Worm (Caenorhabditis elegans) whole organism, L4 larva: ENCODE results near the gene clec-138.

Source experiments
- R02D3.7 ChIP-seq: fragments of 150-350 bp; sonication (generic microtip); optimal IDR thresholded peaks from 3 replicates; lab custom pipeline; 2014; ENCODE audit warnings: missing biosample characterization, missing genetic modification characterization
- Y75B8A.6 ChIP-seq: fragments of 200-800 bp; sonication (Bioruptor generic); IDR thresholded peaks from 2 replicates; pipeline ENCODE4 v1.3.6; 2022; ENCODE audit warnings: missing genetic modification reagents, missing genetic modification characterization, missing compliant biosample characterization
- aha-1 ChIP-seq: fragments of 150-350 bp; peaks from one replicate; lab custom pipeline; 2014; ENCODE audit warnings: missing biosample characterization, missing genetic modification characterization
- ama-1 ChIP-seq: fragments of 150-350 bp; optimal IDR thresholded peaks from 2 replicates; lab custom pipeline; 2014; ENCODE audit warnings: inconsistent platforms, mixed read lengths
- ceh-20 ChIP-seq: fragments of 200-800 bp; sonication (Bioruptor generic); IDR thresholded peaks from 2 replicates; pipeline ENCODE4 v1.3.6; 2022; ENCODE audit warnings: missing genetic modification reagents, missing genetic modification characterization, missing compliant biosample characterization
- ceh-32 ChIP-seq: sonication (generic microtip); optimal IDR thresholded peaks from 2 replicates; lab custom pipeline; 2016; ENCODE audit warnings: mild to moderate bottlenecking, missing genetic modification characterization, missing compliant biosample characterization; ENCODE audit not compliant: poor library complexity
- ces-1 ChIP-seq: fragments of 150-350 bp; sonication (generic microtip); optimal IDR thresholded peaks from 4 replicates; lab custom pipeline; 2014; ENCODE audit warnings: missing biosample characterization, missing genetic modification reagents, missing genetic modification characterization
- cey-2 ChIP-seq: sonication (generic microtip); optimal IDR thresholded peaks from 3 replicates; lab custom pipeline; 2017; ENCODE audit warnings: missing genetic modification characterization, mild to moderate bottlenecking, missing compliant biosample characterization, antibody characterized with exemption, borderline replicate concordance; ENCODE audit not compliant: insufficient read depth
- ctbp-1 ChIP-seq: fragments of 200-800 bp; sonication (Bioruptor generic); IDR thresholded peaks from 2 replicates; pipeline ENCODE4 v1.3.6; 2022; ENCODE audit warnings: missing genetic modification reagents, missing genetic modification characterization, missing compliant biosample characterization
- daf-19 ChIP-seq: fragments of 200-800 bp; sonication (Bioruptor generic); conservative IDR thresholded peaks from 2 replicates; pipeline ENCODE4 v1.3.6; 2022; ENCODE audit warnings: missing genetic modification characterization, missing compliant biosample characterization
- dpl-1 ChIP-seq: fragments of 150-350 bp; optimal IDR thresholded peaks from 2 replicates; lab custom pipeline; 2014; ENCODE audit warnings: missing biosample characterization, missing genetic modification reagents, missing genetic modification characterization
- dve-1 ChIP-seq: sonication (generic microtip); optimal IDR thresholded peaks from 2 replicates; lab custom pipeline; 2017; ENCODE audit warnings: antibody characterized with exemption, mild to moderate bottlenecking, missing genetic modification characterization, missing compliant biosample characterization; ENCODE audit not compliant: insufficient read depth
- egl-43 ChIP-seq: fragments of 200-800 bp; sonication (Bioruptor generic); IDR thresholded peaks from 2 replicates; pipeline ENCODE4 v1.3.6; 2022; ENCODE audit warnings: missing genetic modification reagents, missing genetic modification characterization, missing compliant biosample characterization
- gei-8 ChIP-seq: fragments of 200-800 bp; sonication (Bioruptor generic); optimal IDR thresholded peaks from 2 replicates; lab custom pipeline; 2018; ENCODE audit warnings: mild to moderate bottlenecking, missing genetic modification characterization, missing compliant biosample characterization
- lin-1 ChIP-seq: fragments of 200-800 bp; sonication (Bioruptor generic); IDR thresholded peaks from 2 replicates; pipeline ENCODE4 v1.3.6; 2022; ENCODE audit warnings: missing genetic modification reagents, missing genetic modification characterization, missing compliant biosample characterization
- lin-29 ChIP-seq: fragments of 200-800 bp; sonication (Bioruptor generic); IDR thresholded peaks from 2 replicates; pipeline ENCODE4 v1.3.6; 2022; ENCODE audit warnings: missing genetic modification reagents, missing genetic modification characterization, missing compliant biosample characterization
- lin-39 ChIP-seq: fragments of 150-350 bp; optimal IDR thresholded peaks from 2 replicates; lab custom pipeline; 2014; ENCODE audit warnings: missing biosample characterization, missing genetic modification reagents, missing genetic modification characterization
- mdt-29 ChIP-seq: fragments of 200-800 bp; sonication (Bioruptor generic); IDR thresholded peaks from 2 replicates; pipeline ENCODE4 v1.3.6; 2022; ENCODE audit warnings: missing genetic modification reagents, missing genetic modification characterization, missing compliant biosample characterization
- mxl-2 ChIP-seq: fragments of 200-800 bp; sonication (Bioruptor generic); conservative IDR thresholded peaks from 2 replicates; pipeline ENCODE4 v1.3.6; 2022; ENCODE audit warnings: missing genetic modification reagents, missing genetic modification characterization, missing compliant biosample characterization
- nhr-28 ChIP-seq: fragments of 150-350 bp; optimal IDR thresholded peaks from 2 replicates; lab custom pipeline; 2014; ENCODE audit warnings: missing biosample characterization, missing genetic modification characterization
- nhr-41 ChIP-seq: fragments of 200-800 bp; sonication (Bioruptor generic); IDR thresholded peaks from 2 replicates; pipeline ENCODE4 v1.3.6; 2022; ENCODE audit warnings: missing genetic modification reagents, missing genetic modification characterization, missing compliant biosample characterization
- nhr-42 ChIP-seq: fragments of 200-800 bp; sonication (Bioruptor generic); IDR thresholded peaks from 2 replicates; pipeline ENCODE4 v1.3.6; 2022; ENCODE audit warnings: missing genetic modification characterization, missing compliant biosample characterization
- nhr-48 ChIP-seq: sonication (generic microtip); optimal IDR thresholded peaks from 2 replicates; lab custom pipeline; 2016; ENCODE audit warnings: mild to moderate bottlenecking, missing genetic modification characterization, missing compliant biosample characterization
- nhr-77 ChIP-seq: fragments of 150-350 bp; optimal IDR thresholded peaks from 2 replicates; lab custom pipeline; 2014; ENCODE audit warnings: missing biosample characterization, missing genetic modification characterization
- rbr-2 ChIP-seq: sonication (generic microtip); optimal IDR thresholded peaks from 2 replicates; lab custom pipeline; 2016; ENCODE audit warnings: missing genotype, missing genetic modification characterization, missing compliant biosample characterization
- set-16 ChIP-seq: fragments of 200-800 bp; sonication (Bioruptor generic); IDR thresholded peaks from 2 replicates; pipeline ENCODE4 v1.3.6; 2022; ENCODE audit warnings: missing genetic modification reagents, missing genetic modification characterization, missing compliant biosample characterization
- skn-1 ChIP-seq: fragments of 150-350 bp; optimal IDR thresholded peaks from 2 replicates; lab custom pipeline; 2014; ENCODE audit warnings: missing biosample characterization, missing genetic modification characterization
- spr-3 ChIP-seq: fragments of 200-800 bp; sonication (Bioruptor generic); optimal IDR thresholded peaks from 2 replicates; lab custom pipeline; 2018; ENCODE audit warnings: mild to moderate bottlenecking, missing genetic modification characterization, missing compliant biosample characterization
- tag-97 ChIP-seq: fragments of 200-800 bp; sonication (Bioruptor generic); IDR thresholded peaks from 2 replicates; pipeline ENCODE4 v1.3.6; 2022; ENCODE audit warnings: missing genetic modification characterization, missing compliant biosample characterization
- unc-130 ChIP-seq: sonication (generic microtip); optimal IDR thresholded peaks from 2 replicates; lab custom pipeline; 2016; ENCODE audit warnings: missing genetic modification reagents, missing genetic modification characterization, missing compliant biosample characterization
- unc-62 ChIP-seq, 3 experiments: fragments of 150-350 bp in 1 of 3; sonication (generic microtip); optimal IDR thresholded peaks in 2 of 3; peaks in 1 of 3; 1 replicate in 1 of 3; 2 replicates in 2 of 3; lab custom pipeline; 2014 to 2017; ENCODE audit warnings: missing biosample characterization in 3 of 3, missing genetic modification characterization in 3 of 3, missing genetic modification reagents in 3 of 3, missing genotype in 1 of 3
- zfp-3 ChIP-seq: fragments of 200-800 bp; sonication (Bioruptor generic); conservative IDR thresholded peaks from 2 replicates; pipeline ENCODE4 v1.3.6; 2022; ENCODE audit warnings: missing genetic modification reagents, missing genetic modification characterization, missing compliant biosample characterization
- zip-2 ChIP-seq: fragments of 150-350 bp; optimal IDR thresholded peaks from 2 replicates; lab custom pipeline; 2014; ENCODE audit warnings: missing biosample characterization, missing genetic modification characterization

clec-138 gene

DNA sequence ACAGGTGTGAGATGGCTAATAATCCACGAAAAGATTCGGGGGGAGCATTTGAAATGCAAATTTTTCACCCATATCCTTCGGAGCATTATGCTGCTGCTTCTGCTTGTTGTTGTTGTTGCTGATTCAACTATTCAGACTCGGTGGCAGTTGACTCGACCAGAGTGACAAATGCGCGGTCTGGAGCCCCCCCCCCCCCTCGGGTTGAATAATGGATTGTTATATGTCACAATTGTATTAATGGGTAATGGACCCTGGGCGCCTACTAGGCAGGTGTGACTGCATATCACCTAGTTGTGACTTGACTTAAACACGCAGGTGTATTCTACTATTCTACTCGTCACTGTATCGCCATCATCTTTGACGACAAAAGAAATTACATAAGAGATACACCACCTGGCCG, 44.0 kb downstream of the clec-138 start:
- TF ChIP-seq unc-62 (GFP tag; optimal IDR thresholded peaks at IDR 0.05 in 1 of 2; lab: Kevin White, UChicago) (peak in 1 of 2 experiments; percentile 82), unc-62 (tag; optimal IDR thresholded peaks at IDR 0.05; lab: Kevin White, UChicago) (no peak), tag-97 (GFP tag; lab: Robert Waterston, UW) (no peak)

DNA sequence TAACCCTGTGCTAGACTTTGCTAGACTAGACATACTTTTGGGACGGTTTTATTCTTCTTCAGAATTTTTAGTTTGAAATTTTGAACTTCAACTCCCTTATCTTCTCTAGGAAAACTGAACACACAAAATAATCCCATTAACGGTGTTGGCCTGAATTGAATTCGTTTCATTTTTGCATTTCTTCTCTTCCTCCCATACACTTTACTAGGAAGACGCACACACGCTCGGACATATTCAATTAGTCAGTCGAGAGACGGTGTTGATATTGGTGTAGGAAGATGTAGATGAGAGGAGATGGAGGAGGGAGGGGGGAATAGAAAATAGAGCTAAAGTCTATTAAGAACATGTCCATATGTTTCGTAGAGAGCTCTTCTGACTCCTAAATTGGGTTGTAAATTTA, 44.9 kb downstream of the clec-138 start:
- TF ChIP-seq lin-29 (no peak), ces-1 (peak; percentile 88)
- TF ChIP-seq, all 104 proteins: peak for 1

DNA sequence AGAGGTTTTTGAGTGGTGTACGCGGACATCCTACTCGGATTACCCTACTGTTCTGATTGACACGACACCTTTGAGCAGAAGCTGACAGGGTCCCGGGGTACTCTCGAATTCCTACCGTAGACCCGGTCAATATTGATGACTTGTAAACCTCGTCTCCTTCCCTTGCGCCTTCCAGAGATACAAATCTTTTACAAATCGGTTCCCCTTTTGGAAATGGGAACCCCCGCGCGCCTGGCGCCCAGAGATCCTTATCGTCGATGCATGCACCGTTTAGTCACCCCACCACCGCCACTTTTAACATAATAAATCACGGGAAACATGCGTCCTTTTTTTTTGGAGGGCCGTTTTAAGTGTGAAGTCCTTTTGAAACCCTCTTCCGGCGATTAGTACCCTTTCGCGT, 46.5 kb downstream of the clec-138 start:
- TF ChIP-seq aha-1 (tag; lab: Kevin White, UChicago) (peak; percentile 80), ceh-32 (no peak), mdt-29 (GFP tag; lab: Robert Waterston, UW) (no peak), zfp-3 (GFP tag; lab: Robert Waterston, UW) (no peak), ama-1 (lab: Kevin White, UChicago) (no peak), rbr-2 (tag; lab: Kevin White, UChicago) (no peak), dve-1 (tag; lab: Kevin White, UChicago) (no peak), spr-3 (GFP tag; lab: Kevin White, UChicago) (no peak), daf-19 (GFP tag; lab: Robert Waterston, UW) (no peak), lin-1 (GFP tag; lab: Robert Waterston, UW) (no peak), lin-39 (no peak), nhr-77 (no peak), ctbp-1 (no peak), mxl-2 (GFP tag; lab: Robert Waterston, UW) (0 out of 2 replicates have a peak, but pooled peaks have one; percentile 4)

DNA sequence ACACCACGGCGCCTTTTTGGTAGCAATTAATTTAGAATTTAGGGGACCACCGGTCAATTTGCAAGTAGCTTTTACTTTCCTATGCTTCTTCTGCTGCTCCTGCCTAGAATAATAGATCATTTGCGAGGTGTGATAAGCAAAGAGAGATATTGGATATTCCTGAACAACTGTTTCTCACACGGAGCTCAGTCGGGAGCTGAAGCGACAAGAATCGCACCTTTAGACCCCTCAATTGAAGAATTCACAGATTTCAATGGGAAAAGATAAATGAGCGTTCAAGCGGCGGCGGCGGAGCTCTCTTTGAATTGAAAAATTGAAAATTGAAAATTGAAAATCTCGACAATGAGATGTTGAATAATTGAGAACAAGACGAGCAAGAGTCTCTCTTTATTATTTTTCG, 47.0 kb downstream of the clec-138 start:
- TF ChIP-seq nhr-28 (no peak), gei-8 (GFP tag; lab: Kevin White, UChicago) (no peak), nhr-42 (no peak), unc-62 (GFP tag; optimal IDR thresholded peaks at IDR 0.05 in 1 of 2; lab: Kevin White, UChicago) (no peak), unc-62 (tag; optimal IDR thresholded peaks at IDR 0.05; lab: Kevin White, UChicago) (no peak), unc-130 (GFP tag; lab: Kevin White, UChicago) (no peak), R02D3.7 (tag; lab: Kevin White, UChicago) (no peak), nhr-48 (tag; lab: Kevin White, UChicago) (no peak), zip-2 (tag; lab: Kevin White, UChicago) (no peak), nhr-41 (GFP tag; lab: Robert Waterston, UW) (no peak), cey-2 (tag; lab: Kevin White, UChicago) (no peak), ceh-20 (GFP tag; lab: Robert Waterston, UW) (no peak), set-16 (GFP tag; lab: Robert Waterston, UW) (no peak), egl-43 (GFP tag; lab: Robert Waterston, UW) (no peak)
- TF ChIP-seq, all 104 proteins: peak for 0

DNA sequence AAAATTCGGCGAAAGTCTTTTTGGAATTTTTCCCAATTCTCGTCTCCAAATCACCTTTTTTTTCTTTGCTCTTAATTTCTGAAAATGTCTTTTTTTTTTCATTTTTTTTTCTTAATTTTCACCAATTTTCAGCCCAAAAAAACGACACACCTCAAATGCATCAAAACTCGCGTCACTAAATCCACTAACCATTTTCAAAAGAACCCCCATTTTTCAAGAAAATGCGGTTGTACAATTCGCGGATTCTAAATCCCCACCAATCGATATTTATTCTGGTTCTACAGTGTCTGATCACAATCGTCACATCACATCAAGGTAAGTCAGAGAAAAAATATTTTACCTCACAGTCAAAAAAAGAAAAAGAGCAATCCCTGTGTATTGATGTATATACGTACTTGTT, 47.7 kb downstream of the clec-138 start, which contains the start of gene vab-1:
TSS of gene vab-1 (plus strand) at position 133 of the 400 bp plus-strand sequence.
- TF ChIP-seq skn-1 (tag; lab: Kevin White, UChicago) (no peak), unc-62 (GFP tag; optimal IDR thresholded peaks at IDR 0.05 in 1 of 2; lab: Kevin White, UChicago) (peak in 1 of 2 experiments; percentile 50), unc-62 (tag; optimal IDR thresholded peaks at IDR 0.05; lab: Kevin White, UChicago) (no peak)

DNA sequence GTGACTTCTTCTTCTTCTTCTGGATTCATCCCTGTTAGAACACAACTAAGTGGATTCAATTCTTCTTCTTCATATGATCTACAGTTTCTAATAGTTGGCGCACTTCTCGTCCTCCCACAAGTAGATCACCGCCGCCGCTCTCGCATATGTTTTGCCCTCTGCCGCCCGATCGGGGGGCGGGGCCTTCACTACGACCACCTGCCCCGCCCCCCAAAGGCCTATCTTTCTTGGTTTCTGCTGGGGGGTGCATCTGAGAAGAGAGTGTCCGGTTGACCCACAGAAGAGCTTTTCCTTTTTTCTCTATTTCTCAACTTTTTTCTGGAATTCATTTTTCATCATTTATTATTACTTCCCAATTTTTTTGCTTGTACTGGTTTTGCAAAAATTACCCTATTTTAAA, 48.5 kb downstream of the clec-138 start:
- TF ChIP-seq set-16 (GFP tag; lab: Robert Waterston, UW) (peak; percentile 87), Y75B8A.6 (GFP tag; lab: Robert Waterston, UW) (no peak), egl-43 (GFP tag; lab: Robert Waterston, UW) (0 out of 2 replicates have a peak, but pooled peaks have one; percentile 46), dpl-1 (no peak)
